Worm (Caenorhabditis elegans) whole organism, L2 larva: ENCODE measurements around the gene srh-297.
A peak's percentile ranks its signal among the peaks of the same experiment; 100 is the strongest.
"Not testable (repeated sequence)": the region's sequence is repeated elsewhere in the genome, so short reads cannot be mapped to it uniquely, and the experiment has no call there.

Source experiments
- C34F6.9 ChIP-seq: fragments of 150-350 bp; optimal IDR thresholded peaks from 2 replicates; lab custom pipeline; 2014; ENCODE audit warnings: missing biosample characterization, missing genetic modification characterization
- F13H6.1 ChIP-seq: sonication (generic microtip); optimal IDR thresholded peaks from 2 replicates; lab custom pipeline; 2016; ENCODE audit warnings: missing genetic modification characterization, missing compliant biosample characterization
- Y55F3AM.14 ChIP-seq: fragments of 200-800 bp; sonication (Bioruptor generic); optimal IDR thresholded peaks from 2 replicates; lab custom pipeline; 2018; ENCODE audit warnings: mild to moderate bottlenecking, missing genetic modification characterization, missing compliant biosample characterization
- ZK546.5 ChIP-seq: sonication (generic microtip); optimal IDR thresholded peaks from 2 replicates; lab custom pipeline; 2017; ENCODE audit warnings: missing biosample characterization, missing genetic modification characterization
- alr-1 ChIP-seq: fragments of 150-350 bp; optimal IDR thresholded peaks from 2 replicates; lab custom pipeline; 2014; ENCODE audit warnings: missing biosample characterization, missing genetic modification characterization
- aly-2 ChIP-seq: fragments of 150-350 bp; optimal IDR thresholded peaks from 2 replicates; lab custom pipeline; 2014; ENCODE audit warnings: missing biosample characterization, missing genetic modification characterization
- ama-1 ChIP-seq: fragments of 150-350 bp; optimal IDR thresholded peaks from 2 replicates; lab custom pipeline; 2018; ENCODE audit warnings: inconsistent platforms
- crh-2 ChIP-seq: sonication (generic microtip); optimal IDR thresholded peaks from 2 replicates; lab custom pipeline; 2017; ENCODE audit warnings: missing biosample characterization, missing genetic modification characterization
- dmd-4 ChIP-seq: sonication (generic microtip); optimal IDR thresholded peaks from 2 replicates; lab custom pipeline; 2017; ENCODE audit warnings: missing biosample characterization, missing genetic modification characterization
- egl-27 ChIP-seq: sonication (generic microtip); optimal IDR thresholded peaks from 3 replicates; lab custom pipeline; 2017; ENCODE audit warnings: missing biosample characterization, missing genetic modification reagents, missing genetic modification characterization
- elt-1 ChIP-seq: fragments of 150-350 bp; optimal IDR thresholded peaks from 2 replicates; lab custom pipeline; 2014; ENCODE audit warnings: missing biosample characterization, missing genetic modification characterization
- fos-1 ChIP-seq: fragments of 150-350 bp; optimal IDR thresholded peaks from 2 replicates; lab custom pipeline; 2014; ENCODE audit warnings: missing biosample characterization, missing genetic modification characterization
- gmeb-1 ChIP-seq: fragments of 150-350 bp; optimal IDR thresholded peaks from 2 replicates; lab custom pipeline; 2014; ENCODE audit warnings: missing biosample characterization, missing genetic modification characterization
- lin-11 ChIP-seq: fragments of 150-350 bp; sonication (generic microtip); optimal IDR thresholded peaks from 2 replicates; lab custom pipeline; 2014; ENCODE audit warnings: missing biosample characterization, missing genetic modification characterization, inconsistent platforms, mixed read lengths
- lin-13 ChIP-seq: fragments of 150-350 bp; optimal IDR thresholded peaks from 2 replicates; lab custom pipeline; 2014; ENCODE audit warnings: missing biosample characterization, missing genetic modification reagents, missing genetic modification characterization
- lsy-2 ChIP-seq, 2 experiments: fragments of 150-350 bp in 1 of 2; sonication (generic microtip) in 1 of 2; optimal IDR thresholded peaks; 2 replicates each; lab custom pipeline; 2014 to 2017; ENCODE audit warnings: missing biosample characterization in 2 of 2, missing genetic modification characterization in 2 of 2
- mab-5 ChIP-seq: fragments of 150-350 bp; optimal IDR thresholded peaks from 2 replicates; lab custom pipeline; 2014; ENCODE audit warnings: missing biosample characterization, missing genetic modification characterization
- mdl-1 ChIP-seq, 2 experiments: fragments of 150-350 bp in 1 of 2; sonication (generic microtip) in 1 of 2; optimal IDR thresholded peaks; 2 replicates each; lab custom pipeline; 2017; ENCODE audit warnings: missing biosample characterization in 2 of 2, missing genetic modification characterization in 2 of 2
- nhr-10 ChIP-seq: sonication (generic microtip); optimal IDR thresholded peaks from 2 replicates; lab custom pipeline; 2017; ENCODE audit warnings: missing biosample characterization, missing genetic modification characterization
- nhr-11 ChIP-seq: fragments of 150-350 bp; optimal IDR thresholded peaks from 2 replicates; lab custom pipeline; 2014; ENCODE audit warnings: missing biosample characterization, missing genetic modification characterization
- nhr-12 ChIP-seq: fragments of 150-350 bp; optimal IDR thresholded peaks from 2 replicates; lab custom pipeline; 2014; ENCODE audit warnings: missing biosample characterization, missing genetic modification characterization
- nhr-129 ChIP-seq: fragments of 150-350 bp; optimal IDR thresholded peaks from 2 replicates; lab custom pipeline; 2014; ENCODE audit warnings: missing biosample characterization, missing genetic modification characterization
- nhr-21 ChIP-seq: fragments of 150-350 bp; optimal IDR thresholded peaks from 2 replicates; lab custom pipeline; 2014; ENCODE audit warnings: missing biosample characterization, missing genetic modification characterization
- nhr-23 ChIP-seq: fragments of 150-350 bp; optimal IDR thresholded peaks from 2 replicates; lab custom pipeline; 2014; ENCODE audit warnings: missing biosample characterization, missing genetic modification reagents, missing genetic modification characterization
- nhr-237 ChIP-seq: fragments of 150-350 bp; optimal IDR thresholded peaks from 2 replicates; lab custom pipeline; 2014; ENCODE audit warnings: missing biosample characterization, missing genetic modification characterization
- nhr-6 ChIP-seq: fragments of 150-350 bp; optimal IDR thresholded peaks from 2 replicates; lab custom pipeline; 2014; ENCODE audit warnings: missing biosample characterization, missing genetic modification characterization
- nhr-77 ChIP-seq: fragments of 150-350 bp; optimal IDR thresholded peaks from 2 replicates; lab custom pipeline; 2014; ENCODE audit warnings: missing biosample characterization, missing genetic modification characterization
- peb-1 ChIP-seq: fragments of 150-350 bp; optimal IDR thresholded peaks from 2 replicates; lab custom pipeline; 2014; ENCODE audit warnings: missing biosample characterization, missing genetic modification characterization
- sem-4 ChIP-seq: fragments of 150-350 bp; optimal IDR thresholded peaks from 2 replicates; lab custom pipeline; 2014; ENCODE audit warnings: missing biosample characterization, missing genetic modification reagents, missing genetic modification characterization
- skn-1 ChIP-seq: sonication (generic microtip); optimal IDR thresholded peaks from 2 replicates; lab custom pipeline; 2017; ENCODE audit warnings: missing biosample characterization, missing genetic modification characterization
- sma-3 ChIP-seq: sonication (generic microtip); optimal IDR thresholded peaks from 2 replicates; lab custom pipeline; 2016; ENCODE audit warnings: missing genetic modification reagents, missing genetic modification characterization, missing compliant biosample characterization
- snpc-4 ChIP-seq: fragments of 150-350 bp; optimal IDR thresholded peaks from 2 replicates; lab custom pipeline; 2014; ENCODE audit warnings: missing biosample characterization, missing genetic modification characterization
- unc-39 ChIP-seq: fragments of 150-350 bp; optimal IDR thresholded peaks from 2 replicates; lab custom pipeline; 2014; ENCODE audit warnings: missing biosample characterization, missing genetic modification characterization
- unc-55 ChIP-seq: fragments of 150-350 bp; sonication (generic microtip); optimal IDR thresholded peaks from 3 replicates; lab custom pipeline; 2014; ENCODE audit warnings: missing biosample characterization, missing genetic modification reagents, missing genetic modification characterization
- unc-62 ChIP-seq: fragments of 150-350 bp; optimal IDR thresholded peaks from 2 replicates; lab custom pipeline; 2014; ENCODE audit warnings: missing biosample characterization, missing genetic modification reagents, missing genetic modification characterization
- ztf-1 ChIP-seq: fragments of 200-800 bp; sonication (Bioruptor generic); conservative IDR thresholded peaks from 2 replicates; pipeline ENCODE4 v1.3.6; 2022; ENCODE audit warnings: missing genetic modification characterization, missing compliant biosample characterization
- ztf-11 ChIP-seq: sonication (generic microtip); optimal IDR thresholded peaks from 2 replicates; lab custom pipeline; 2017; ENCODE audit warnings: missing biosample characterization, missing genetic modification characterization
- ztf-4 ChIP-seq: fragments of 150-350 bp; optimal IDR thresholded peaks from 2 replicates; lab custom pipeline; 2014; ENCODE audit warnings: missing biosample characterization, missing genetic modification characterization

The srh-297 gene

ce11 chrII:3215762-3216161, 14.6 kb downstream of the srh-297 start, which contains the start of gene ZC239.3:
ZC239.3 (plus strand) TSS chrII:3216062.
- TF ChIP-seq nhr-6 (tag; lab: Kevin White, UChicago); nhr-129; ztf-4: not testable (repeated sequence)
- TF ChIP-seq, all 48 proteins: peak for 0; not testable (repeated sequence) for 48

- TF ChIP-seq elt-1 (tag; lab: Kevin White, UChicago) (no peak), snpc-4 (no peak), F13H6.1 (tag; lab: Kevin White, UChicago) (no peak), dmd-4 (tag; lab: Kevin White, UChicago) (no peak), ZK546.5 (tag; lab: Kevin White, UChicago) (no peak), sma-3 (no peak), peb-1 (no peak), lin-13 (no peak), mab-5 (tag; lab: Kevin White, UChicago) (no peak)
Observed at ce11 chrII:3213898-3214297, 16.4 kb downstream of the srh-297 start, which contains the start of gene ZC239.4. ZC239.4 (plus strand) TSS chrII:3214198.

ce11 chrII:3210365-3210764, 20.0 kb downstream of the srh-297 start, which contains the start of gene ZC239.5:
ZC239.5 (plus strand) TSS chrII:3210665.
- TF ChIP-seq lin-11 (tag; lab: Kevin White, UChicago) (no peak), nhr-77 (tag; lab: Kevin White, UChicago) (no peak), nhr-11 (no peak), unc-62 (GFP tag; lab: Kevin White, UChicago) (no peak)

- peak; percentile 15 for TF ChIP-seq ama-1 (lab: Kevin White, UChicago)
- TF ChIP-seq Y55F3AM.14: no peak
- no peak for TF ChIP-seq lin-11 (tag; lab: Kevin White, UChicago)
- no peak for TF ChIP-seq nhr-12 (tag; lab: Kevin White, UChicago)
- TF ChIP-seq nhr-237 (tag; lab: Kevin White, UChicago): no peak
- TF ChIP-seq sem-4 (tag; lab: Kevin White, UChicago): no peak
- TF ChIP-seq skn-1 (tag; lab: Kevin White, UChicago): no peak
- no peak for TF ChIP-seq ztf-11 (tag; lab: Kevin White, UChicago)
- no peak for TF ChIP-seq aly-2 (tag; lab: Kevin White, UChicago)
- no peak for TF ChIP-seq unc-39 (tag; lab: Kevin White, UChicago)
- TF ChIP-seq ztf-4: no peak
- no peak for TF ChIP-seq crh-2 (tag; lab: Kevin White, UChicago)
- no peak for TF ChIP-seq nhr-6 (tag; lab: Kevin White, UChicago)
- TF ChIP-seq unc-55 (GFP tag; lab: Kevin White, UChicago): peak; percentile 43
- no peak for TF ChIP-seq unc-62 (GFP tag; lab: Kevin White, UChicago)
- no peak for TF ChIP-seq lin-13
- TF ChIP-seq F13H6.1 (tag; lab: Kevin White, UChicago): no peak
- TF ChIP-seq nhr-23: no peak
- TF ChIP-seq C34F6.9: peak; percentile 80
- no peak for TF ChIP-seq egl-27 (tag; lab: Kevin White, UChicago)
- TF ChIP-seq alr-1 (tag; lab: Kevin White, UChicago): no peak
- TF ChIP-seq dmd-4 (tag; lab: Kevin White, UChicago): no peak
- TF ChIP-seq nhr-129: no peak
- TF ChIP-seq ztf-1 (GFP tag; lab: Robert Waterston, UW): no peak
- no peak for TF ChIP-seq mdl-1 (tag; optimal IDR thresholded peaks at IDR 0.05; lab: Kevin White, UChicago)
- TF ChIP-seq lsy-2 (tag; optimal IDR thresholded peaks at IDR 0.05; lab: Kevin White, UChicago): peak in 1 of 2 experiments; percentile 61
- TF ChIP-seq nhr-21 (tag; lab: Kevin White, UChicago): no peak
- TF ChIP-seq nhr-10 (tag; lab: Kevin White, UChicago): no peak
- TF ChIP-seq fos-1 (tag; lab: Kevin White, UChicago): peak; percentile 10
- TF ChIP-seq nhr-11: no peak
- TF ChIP-seq gmeb-1: no peak
Observed at ce11 chrII:3209251-3209650, 21.1 kb downstream of the srh-297 start, which contains the start of gene ZC239.6. ZC239.6 (plus strand) TSS chrII:3209631.
